Worm (Caenorhabditis elegans): ENCODE measurements around the gene F47B10.8.

- TF ChIP-seq tlf-1 (GFP tag; optimal IDR thresholded peaks at IDR 0.05) (no peak), aptf-3 (GFP tag; IDR thresholded peaks at IDR 0.05) (no peak), C06A6.2 (GFP tag; conservative IDR thresholded peaks at IDR 0.05) (no peak), atf-7 (tag; optimal IDR thresholded peaks at IDR 0.05) (no peak), F49E8.2 (tag; optimal IDR thresholded peaks at IDR 0.05; ENCODE audit: insufficient read depth) (no peak)
These were observed 22.4 kb downstream of the F47B10.8 start, which contains the start of gene F47B10.6 for ce11 chrX:10888201-10888600.

Measured in whole organism, young adult.